Worm (Caenorhabditis elegans): ENCODE results near the gene cest-9.2.
A peak's percentile ranks its signal among the peaks of the same experiment; 100 is the strongest.

cest-9.2 gene

ce11 chrX:12175667-12176278 lies 46.1 kb upstream of the cest-9.2 start:
- TF ChIP-seq ets-4 (tag; optimal IDR thresholded peaks at IDR 0.05) = no peak
- peak; percentile 1 for TF ChIP-seq nfya-1 (tag; optimal IDR thresholded peaks at IDR 0.05)
- TF ChIP-seq odd-2 (tag; optimal IDR thresholded peaks at IDR 0.05) = no peak
- no peak for TF ChIP-seq gmeb-2 (tag; optimal IDR thresholded peaks at IDR 0.05)
- no peak for TF ChIP-seq C38D4.7 (GFP tag; optimal IDR thresholded peaks at IDR 0.05)
- TF ChIP-seq ceh-19 (GFP tag; optimal IDR thresholded peaks at IDR 0.05) = peak; percentile 18
- peak; percentile 1 for TF ChIP-seq ceh-22 (tag; optimal IDR thresholded peaks at IDR 0.05)
- TF ChIP-seq unc-55 (GFP tag; optimal IDR thresholded peaks at IDR 0.05) = peak; percentile 35
- peak; percentile 55 for TF ChIP-seq ceh-18 (tag; optimal IDR thresholded peaks at IDR 0.05)
- peak; percentile 9 for TF ChIP-seq ceh-2 (tag; optimal IDR thresholded peaks at IDR 0.05)
- peak; percentile 9 for TF ChIP-seq elt-4 (tag; optimal IDR thresholded peaks at IDR 0.05)
- TF ChIP-seq che-1 (tag; optimal IDR thresholded peaks at IDR 0.05) = no peak
- peak; percentile 37 for TF ChIP-seq tbx-2 (tag; optimal IDR thresholded peaks at IDR 0.05)
- TF ChIP-seq ceh-34 (tag; optimal IDR thresholded peaks at IDR 0.05) = peak; percentile 71
- no peak for TF ChIP-seq sox-2 (GFP tag; IDR thresholded peaks at IDR 0.05)
- peak; percentile 8 for TF ChIP-seq rnt-1 (tag; optimal IDR thresholded peaks at IDR 0.05)

ce11 chrX:12176394-12176793 lies 45.5 kb upstream of the cest-9.2 start:
- TF ChIP-seq fkh-6 (tag; optimal IDR thresholded peaks at IDR 0.05) (no peak), nfya-1 (tag; optimal IDR thresholded peaks at IDR 0.05) (peak; percentile 12), fkh-10 (GFP tag; optimal IDR thresholded peaks at IDR 0.05) (no peak), ceh-18 (tag; optimal IDR thresholded peaks at IDR 0.05) (peak; percentile 4), ref-2 (tag; optimal IDR thresholded peaks at IDR 0.05) (peak; percentile 52), ceh-22 (tag; optimal IDR thresholded peaks at IDR 0.05) (no peak), sdc-2 (tag; optimal IDR thresholded peaks at IDR 0.05) (peak; percentile 32)

ce11 chrX:12176873-12177293 lies 45.0 kb upstream of the cest-9.2 start:
- no peak for TF ChIP-seq madf-2 (tag; optimal IDR thresholded peaks at IDR 0.05)
- no peak for TF ChIP-seq pat-9 (tag; optimal IDR thresholded peaks at IDR 0.05)
- TF ChIP-seq tbx-2 (tag; optimal IDR thresholded peaks at IDR 0.05) = no peak
- TF ChIP-seq ahr-1 (tag; optimal IDR thresholded peaks at IDR 0.05) = no peak
- no peak for TF ChIP-seq ets-4 (tag; optimal IDR thresholded peaks at IDR 0.05)
- TF ChIP-seq sox-2 (GFP tag; IDR thresholded peaks at IDR 0.05) = no peak
- TF ChIP-seq npax-4 (tag; optimal IDR thresholded peaks at IDR 0.05) = no peak
- TF ChIP-seq ceh-24 (tag; optimal IDR thresholded peaks at IDR 0.05) = no peak
- TF ChIP-seq tbx-7 (tag; optimal IDR thresholded peaks at IDR 0.05) = no peak
- TF ChIP-seq ceh-9 (tag; optimal IDR thresholded peaks at IDR 0.05) = no peak
- TF ChIP-seq ceh-6 (GFP tag; optimal IDR thresholded peaks at IDR 0.05) = no peak
- TF ChIP-seq unc-3 (GFP tag; conservative IDR thresholded peaks at IDR 0.05) = no peak
- no peak for TF ChIP-seq unc-3 (tag; optimal IDR thresholded peaks at IDR 0.05)
- no peak for TF ChIP-seq ceh-48 (tag; optimal IDR thresholded peaks at IDR 0.05)
- TF ChIP-seq pqm-1 (tag; optimal IDR thresholded peaks at IDR 0.05) = no peak
- no peak for TF ChIP-seq zip-5 (tag; optimal IDR thresholded peaks at IDR 0.05)
- TF ChIP-seq eyg-1 (tag; optimal IDR thresholded peaks at IDR 0.05) = no peak
- no peak for TF ChIP-seq Y22D7AL.16 (tag; optimal IDR thresholded peaks at IDR 0.05)
- TF ChIP-seq nhr-11 (tag; optimal IDR thresholded peaks at IDR 0.05) = no peak

DNA sequence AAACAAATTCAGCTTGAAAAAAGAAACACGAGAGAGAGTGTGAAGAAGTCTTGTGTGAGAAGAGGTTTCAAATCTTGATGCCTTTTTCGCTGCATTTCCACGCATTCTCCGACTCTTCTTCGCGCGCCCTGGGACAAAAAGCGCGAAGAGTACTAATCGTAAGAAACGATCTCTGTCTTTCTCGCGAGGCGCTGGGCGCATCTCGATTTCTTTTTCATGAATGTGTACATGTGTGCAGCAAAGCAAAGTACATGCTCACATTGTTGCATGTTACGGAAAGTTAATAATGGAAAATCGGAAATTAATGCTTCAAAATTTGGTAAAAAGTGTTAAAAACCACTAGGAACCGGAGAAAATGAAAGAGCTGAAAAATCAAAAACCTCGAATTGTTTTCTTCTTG lies 44.4 kb upstream of the cest-9.2 start:
- no peak for TF ChIP-seq elt-2 (tag; optimal IDR thresholded peaks at IDR 0.05)
- TF ChIP-seq ref-2 (tag; optimal IDR thresholded peaks at IDR 0.05) = no peak
